Fruit fly (Drosophila melanogaster) whole organism, embryonic: ENCODE data around the gene east.

ENCODE experiments used
- Atf-2 ChIP-seq: fragments of 200-800 bp; sonication (Bioruptor generic); optimal IDR thresholded peaks from 2 replicates; lab custom pipeline; 2016; ENCODE audit warnings: missing biosample characterization, missing genetic modification characterization
- CG10209 ChIP-seq: fragments of 200-800 bp; sonication (Bioruptor generic); optimal IDR thresholded peaks from 3 replicates; lab custom pipeline; 2017; ENCODE audit warnings: missing biosample characterization, mild to moderate bottlenecking, missing genetic modification characterization, missing genetic modification reagents
- CG10543 ChIP-seq: fragments of 200-800 bp; sonication (Bioruptor generic); optimal IDR thresholded peaks from 3 replicates; lab custom pipeline; 2017; ENCODE audit warnings: missing biosample characterization, mild to moderate bottlenecking, missing genetic modification characterization, moderate library complexity
- CG11456 ChIP-seq: fragments of 200-800 bp; sonication (Bioruptor generic); IDR thresholded peaks from 3 replicates; pipeline ENCODE4 v1.3.6; 2022; ENCODE audit warnings: missing biosample characterization, missing genetic modification characterization
- CG12071 ChIP-seq: fragments of 200-800 bp; sonication (Bioruptor generic); optimal IDR thresholded peaks from 3 replicates; lab custom pipeline; 2018; ENCODE audit warnings: missing biosample characterization, mild to moderate bottlenecking, missing genetic modification characterization
- CG12769 ChIP-seq: fragments of 200-800 bp; sonication (Bioruptor generic); optimal IDR thresholded peaks from 2 replicates; lab custom pipeline; 2019; ENCODE audit warnings: missing biosample characterization, mild to moderate bottlenecking, missing genetic modification characterization, moderate library complexity
- CG13624 ChIP-seq: fragments of 200-800 bp; sonication (Bioruptor generic); optimal IDR thresholded peaks from 2 replicates; lab custom pipeline; 2016; ENCODE audit warnings: missing biosample characterization, missing genetic modification characterization
- CG14965 ChIP-seq: fragments of 200-800 bp; sonication (Bioruptor generic); optimal IDR thresholded peaks from 2 replicates; lab custom pipeline; 2016; ENCODE audit warnings: missing biosample characterization, missing genetic modification characterization, borderline replicate concordance
- CG15073 ChIP-seq: fragments of 200-800 bp; sonication (Bioruptor generic); optimal IDR thresholded peaks from 2 replicates; lab custom pipeline; 2016; ENCODE audit warnings: missing biosample characterization, missing genetic modification characterization
- CG15479 ChIP-seq: fragments of 200-800 bp; sonication (Bioruptor generic); optimal IDR thresholded peaks from 3 replicates; lab custom pipeline; 2019; ENCODE audit warnings: missing biosample characterization, mild to moderate bottlenecking, missing genetic modification characterization, moderate library complexity
- CG1602 ChIP-seq: fragments of 200-800 bp; sonication (Bioruptor generic); optimal IDR thresholded peaks from 3 replicates; lab custom pipeline; 2016; ENCODE audit warnings: missing biosample characterization, missing genetic modification characterization
- CG1603 ChIP-seq: fragments of 200-800 bp; sonication (Bioruptor generic); optimal IDR thresholded peaks from 2 replicates; lab custom pipeline; 2019; ENCODE audit warnings: missing biosample characterization, mild to moderate bottlenecking, missing genetic modification characterization, moderate library complexity
- CG2120 ChIP-seq: fragments of 200-800 bp; sonication (Bioruptor generic); optimal IDR thresholded peaks from 3 replicates; lab custom pipeline; 2016; ENCODE audit warnings: missing biosample characterization, missing genetic modification characterization
- CG2202 ChIP-seq: fragments of 200-800 bp; sonication (Bioruptor generic); optimal IDR thresholded peaks from 2 replicates; lab custom pipeline; 2018; ENCODE audit warnings: missing biosample characterization, mild to moderate bottlenecking, missing genetic modification characterization
- CG30020 ChIP-seq: fragments of 200-800 bp; optimal IDR thresholded peaks from 2 replicates; lab custom pipeline; 2019; ENCODE audit warnings: missing biosample characterization, mild to moderate bottlenecking, missing genetic modification characterization, moderate library complexity
- CG31388 ChIP-seq: fragments of 200-800 bp; sonication (Bioruptor generic); optimal IDR thresholded peaks from 2 replicates; lab custom pipeline; 2016; ENCODE audit warnings: missing biosample characterization, missing genetic modification characterization
- CG4328 ChIP-seq: fragments of 200-800 bp; sonication (Bioruptor generic); optimal IDR thresholded peaks from 3 replicates; lab custom pipeline; 2017; ENCODE audit warnings: missing biosample characterization, missing genetic modification reagents, missing genetic modification characterization
- CG6272 ChIP-seq: fragments of 200-800 bp; sonication (Bioruptor generic); IDR thresholded peaks from 2 replicates; pipeline ENCODE4 v1.3.6; 2022; ENCODE audit warnings: missing biosample characterization, missing genetic modification characterization
- CG6689 ChIP-seq: fragments of 200-800 bp; sonication (Bioruptor generic); IDR thresholded peaks from 2 replicates; pipeline ENCODE4 v1.3.6; 2022; ENCODE audit warnings: missing biosample characterization, missing genetic modification characterization
- CG6765 ChIP-seq: fragments of 200-800 bp; sonication (Bioruptor generic); optimal IDR thresholded peaks from 3 replicates; lab custom pipeline; 2017; ENCODE audit warnings: missing biosample characterization, mild to moderate bottlenecking, missing genetic modification characterization
- CG7928 ChIP-seq: fragments of 200-800 bp; sonication (Bioruptor generic); optimal IDR thresholded peaks from 2 replicates; lab custom pipeline; 2017; ENCODE audit warnings: missing biosample characterization, mild to moderate bottlenecking, missing genetic modification characterization
- CG7987 ChIP-seq: fragments of 200-800 bp; sonication (Bioruptor generic); optimal IDR thresholded peaks from 2 replicates; lab custom pipeline; 2018; ENCODE audit warnings: missing biosample characterization, mild to moderate bottlenecking, missing genetic modification characterization, moderate library complexity
- CG8281 ChIP-seq: fragments of 200-800 bp; sonication (Bioruptor generic); optimal IDR thresholded peaks from 2 replicates; lab custom pipeline; 2018; ENCODE audit warnings: missing biosample characterization, mild to moderate bottlenecking, missing genetic modification characterization, moderate library complexity
- CG9609 ChIP-seq: fragments of 200-800 bp; sonication (Bioruptor generic); optimal IDR thresholded peaks from 3 replicates; lab custom pipeline; 2016; ENCODE audit warnings: missing biosample characterization, missing genetic modification characterization
- CkIIα-i1 ChIP-seq: fragments of 200-800 bp; sonication (Bioruptor generic); IDR thresholded peaks from 2 replicates; pipeline ENCODE4 v1.3.6; 2022; ENCODE audit warnings: missing biosample characterization, missing genetic modification characterization
- Dref ChIP-seq: fragments of 200-800 bp; sonication (Bioruptor generic); IDR thresholded peaks from 2 replicates; pipeline ENCODE4 v1.3.6; 2022; ENCODE audit warnings: missing biosample characterization, missing genetic modification characterization
- Ets97D ChIP-seq: fragments of 200-800 bp; sonication (Bioruptor generic); optimal IDR thresholded peaks from 3 replicates; lab custom pipeline; 2016; ENCODE audit warnings: missing biosample characterization, missing genetic modification characterization
- Fer2 ChIP-seq: fragments of 200-800 bp; sonication (Bioruptor generic); optimal IDR thresholded peaks from 2 replicates; lab custom pipeline; 2018; ENCODE audit warnings: missing biosample characterization, mild to moderate bottlenecking, missing genetic modification characterization, moderate library complexity
- GATAe ChIP-seq: fragments of 200-800 bp; sonication (Bioruptor generic); conservative IDR thresholded peaks from 2 replicates; pipeline ENCODE4 v1.3.6; 2022; ENCODE audit warnings: missing biosample characterization, missing genetic modification characterization
- Lhr ChIP-seq: fragments of 200-800 bp; sonication (Bioruptor generic); optimal IDR thresholded peaks from 3 replicates; lab custom pipeline; 2017; ENCODE audit warnings: mild to moderate bottlenecking, missing biosample characterization, missing genetic modification reagents, missing genetic modification characterization
- Poxn ChIP-seq: fragments of 200-800 bp; sonication (Bioruptor generic); IDR thresholded peaks from 2 replicates; pipeline ENCODE4 v1.3.6; 2022; ENCODE audit warnings: missing biosample characterization, missing genetic modification characterization
- Usf ChIP-seq: fragments of 200-800 bp; sonication (Bioruptor generic); optimal IDR thresholded peaks from 2 replicates; lab custom pipeline; 2017; ENCODE audit warnings: missing genotype, missing biosample characterization, missing genetic modification characterization
- abd-A ChIP-seq: fragments of 200-800 bp; sonication (Bioruptor generic); optimal IDR thresholded peaks from 3 replicates; lab custom pipeline; 2019; ENCODE audit warnings: missing biosample characterization, mild to moderate bottlenecking, missing genetic modification characterization, moderate library complexity
- dpn ChIP-seq, 2 experiments: fragments of 200-800 bp; sonication (Bioruptor generic); optimal IDR thresholded peaks; 3 replicates each; lab custom pipeline; 2016; ENCODE audit warnings: missing biosample characterization in 2 of 2, missing genetic modification characterization in 2 of 2
- fd64A ChIP-seq: fragments of 200-800 bp; sonication (Bioruptor generic); optimal IDR thresholded peaks from 3 replicates; lab custom pipeline; 2018; ENCODE audit warnings: missing biosample characterization, mild to moderate bottlenecking, missing genetic modification characterization
- gro ChIP-seq: fragments of 200-800 bp; sonication (Bioruptor generic); optimal IDR thresholded peaks from 2 replicates; lab custom pipeline; 2016; ENCODE audit warnings: missing biosample characterization, missing genetic modification characterization
- hth ChIP-seq: fragments of >200 bp; optimal IDR thresholded peaks from 2 replicates; lab custom pipeline; 2017; ENCODE audit warnings: inconsistent platforms
- jigr1 ChIP-seq: fragments of 200-800 bp; sonication (Bioruptor generic); IDR thresholded peaks from 3 replicates; pipeline ENCODE4 v1.3.6; 2022; ENCODE audit warnings: missing biosample characterization, missing genetic modification characterization
- kay ChIP-seq: fragments of 200-800 bp; sonication (Bioruptor generic); optimal IDR thresholded peaks from 2 replicates; lab custom pipeline; 2016; ENCODE audit warnings: missing biosample characterization, missing genetic modification characterization
- nau ChIP-seq: fragments of 200-800 bp; sonication (Bioruptor generic); optimal IDR thresholded peaks from 3 replicates; lab custom pipeline; 2017; ENCODE audit warnings: missing biosample characterization, mild to moderate bottlenecking, missing genetic modification characterization, missing genetic modification reagents
- nerfin-2 ChIP-seq: fragments of 200-800 bp; sonication (Bioruptor generic); IDR thresholded peaks from 2 replicates; pipeline ENCODE4 v1.3.6; 2022; ENCODE audit warnings: missing biosample characterization, missing genetic modification characterization; ENCODE audit not compliant: partially characterized antibody
- nom ChIP-seq: fragments of 200-800 bp; sonication (Bioruptor generic); optimal IDR thresholded peaks from 2 replicates; lab custom pipeline; 2017; ENCODE audit warnings: missing biosample characterization, missing genetic modification characterization, mild to moderate bottlenecking, moderate library complexity, missing genetic modification reagents
- ranshi ChIP-seq: fragments of 200-800 bp; sonication (Bioruptor generic); IDR thresholded peaks from 2 replicates; pipeline ENCODE4 v1.3.6; 2022; ENCODE audit warnings: missing biosample characterization, missing genetic modification characterization
- run ChIP-seq: fragments of 200-800 bp; sonication (Bioruptor generic); optimal IDR thresholded peaks from 3 replicates; lab custom pipeline; 2018; ENCODE audit warnings: missing biosample characterization, mild to moderate bottlenecking, missing genetic modification characterization
- shn ChIP-seq: fragments of 200-800 bp; sonication (Bioruptor generic); optimal IDR thresholded peaks from 3 replicates; lab custom pipeline; 2016; ENCODE audit warnings: missing biosample characterization, missing genetic modification characterization
- sug ChIP-seq: fragments of 200-800 bp; optimal IDR thresholded peaks from 2 replicates; lab custom pipeline; 2019; ENCODE audit warnings: missing biosample characterization, mild to moderate bottlenecking, missing genetic modification characterization, moderate library complexity
- tgo ChIP-seq: fragments of 200-800 bp; sonication (Bioruptor generic); IDR thresholded peaks from 3 replicates; pipeline ENCODE4 v1.3.6; 2022; ENCODE audit warnings: missing biosample characterization, missing genetic modification characterization
- wdn ChIP-seq: fragments of 200-800 bp; sonication (Bioruptor generic); IDR thresholded peaks from 2 replicates; pipeline ENCODE4 v1.3.6; 2022; ENCODE audit warnings: missing biosample characterization, missing genetic modification characterization
- zen2 ChIP-seq: fragments of 200-800 bp; sonication (Bioruptor generic); IDR thresholded peaks from 3 replicates; pipeline ENCODE4 v1.3.6; 2022; ENCODE audit warnings: missing biosample characterization, missing genetic modification characterization; ENCODE audit not compliant: partially characterized antibody
- zfh1 ChIP-seq: fragments of 200-800 bp; sonication (Bioruptor generic); IDR thresholded peaks from 3 replicates; pipeline ENCODE4 v1.3.6; 2022; ENCODE audit warnings: missing biosample characterization, missing genetic modification characterization

Gene east

dm6 chrX:2041312-2041918 lies 30.8 kb downstream of the east start, which contains the start of gene CG4313 (continued):
- TF ChIP-seq zen2 (GFP tag; lab: Robert Waterston, UW) (peak; percentile 69; the same call in 1 of the 3 replicates), CG10543 (GFP tag; lab: Kevin White, UChicago) (peak; percentile 82), CG2202 (no peak), dpn (GFP tag; optimal IDR thresholded peaks at IDR 0.05; lab: Kevin White, UChicago) (peak; percentile 71 to 78), hth (lab: Kevin White, UChicago) (no peak), nerfin-2 (GFP tag; lab: Robert Waterston, UW) (peak; percentile 76), CG30020 (peak; percentile 67), CG13624 (GFP tag; lab: Kevin White, UChicago) (peak; percentile 80), Dref (GFP tag; lab: Robert Waterston, UW) (no peak), Usf (GFP tag; lab: Kevin White, UChicago) (peak; percentile 29), CkIIα-i1 (GFP tag; lab: Robert Waterston, UW) (no peak), ranshi (GFP tag; lab: Robert Waterston, UW) (0 out of 2 replicates have a peak, but pooled peaks have one; percentile 52), sug (tag; lab: Kevin White, UChicago) (peak; percentile 76), jigr1 (GFP tag; lab: Robert Waterston, UW) (no peak), Atf-2 (GFP tag; lab: Kevin White, UChicago) (peak; percentile 63), CG6272 (GFP tag; lab: Robert Waterston, UW) (peak; percentile 76), CG2120 (peak; percentile 83), CG10209 (peak; percentile 67), CG15073 (GFP tag; lab: Kevin White, UChicago) (no peak), CG7987 (GFP tag; lab: Kevin White, UChicago) (peak; percentile 20), Ets97D (GFP tag; lab: Kevin White, UChicago) (peak; percentile 42), CG7928 (GFP tag; lab: Kevin White, UChicago) (peak; percentile 83), gro (GFP tag; lab: Kevin White, UChicago) (peak; percentile 60), CG6689 (GFP tag; lab: Robert Waterston, UW) (peak; percentile 67), Fer2 (peak; percentile 50), CG15479 (no peak), tgo (GFP tag; lab: Robert Waterston, UW) (peak; percentile 70), wdn (0 out of 2 replicates have a peak, but pooled peaks have one; percentile 22), CG14965 (GFP tag; lab: Kevin White, UChicago) (no peak), CG9609 (GFP tag; lab: Kevin White, UChicago) (peak; percentile 77), run (tag; lab: Kevin White, UChicago) (no peak), fd64A (no peak), CG31388 (peak; percentile 28), shn (peak; percentile 72), Lhr (GFP tag; lab: Kevin White, UChicago) (peak; percentile 13), nau (GFP tag; lab: Kevin White, UChicago) (peak; percentile 6), CG1603 (peak; percentile 80), CG12071 (peak; percentile 25), abd-A (tag; lab: Kevin White, UChicago) (no peak), CG1602 (GFP tag; lab: Kevin White, UChicago) (peak; percentile 67), Poxn (GFP tag; lab: Robert Waterston, UW) (no peak), zfh1 (GFP tag; lab: Robert Waterston, UW) (peak; percentile 54; the same call in 1 of the 3 replicates), kay (peak; percentile 35), GATAe (no peak; the same call in 1 of the 2 replicates), CG6765 (GFP tag; lab: Kevin White, UChicago) (no peak), CG4328 (GFP tag; lab: Kevin White, UChicago) (peak; percentile 61), CG11456 (GFP tag; lab: Robert Waterston, UW) (peak; percentile 67; the same call in 2 of the 3 replicates), CG12769 (peak; percentile 88), nom (GFP tag; lab: Kevin White, UChicago) (no peak), CG8281 (tag; lab: Kevin White, UChicago) (peak; percentile 27)
